Worm (Caenorhabditis elegans) whole organism, late embryonic: ENCODE results near the gene ddx-23.

ENCODE experiments used
- F13H6.1 ChIP-seq: sonication (generic microtip); optimal IDR thresholded peaks from 2 replicates; lab custom pipeline; 2016; ENCODE audit warnings: missing genetic modification characterization, missing compliant biosample characterization
- K09A11.1 ChIP-seq: sonication (generic microtip); optimal IDR thresholded peaks from 2 replicates; lab custom pipeline; 2017; ENCODE audit warnings: antibody characterized with exemption, mild to moderate bottlenecking, missing genetic modification characterization, missing compliant biosample characterization; ENCODE audit not compliant: insufficient read depth
- T23F11.4 ChIP-seq: fragments of 200-800 bp; sonication (Bioruptor generic); optimal IDR thresholded peaks from 2 replicates; lab custom pipeline; 2018; ENCODE audit warnings: mild to moderate bottlenecking, missing genetic modification characterization, missing compliant biosample characterization
- ahr-1 ChIP-seq: sonication (generic microtip); optimal IDR thresholded peaks from 2 replicates; lab custom pipeline; 2016; ENCODE audit warnings: missing genetic modification characterization, missing compliant biosample characterization
- ama-1 ChIP-seq: fragments of 150-350 bp; optimal IDR thresholded peaks from 2 replicates; lab custom pipeline; 2014
- ceh-14 ChIP-seq: sonication (generic microtip); optimal IDR thresholded peaks from 2 replicates; lab custom pipeline; 2016; ENCODE audit warnings: missing genotype, missing genetic modification characterization, missing compliant biosample characterization
- ceh-18 ChIP-seq: sonication (generic microtip); optimal IDR thresholded peaks from 2 replicates; lab custom pipeline; 2016; ENCODE audit warnings: missing genetic modification characterization, missing compliant biosample characterization
- ceh-30 ChIP-seq: fragments of 150-350 bp; optimal IDR thresholded peaks from 2 replicates; lab custom pipeline; 2014; ENCODE audit warnings: missing biosample characterization, missing genetic modification characterization
- ceh-31 ChIP-seq: sonication (generic microtip); optimal IDR thresholded peaks from 2 replicates; lab custom pipeline; 2016; ENCODE audit warnings: missing genetic modification characterization, missing compliant biosample characterization
- ceh-45 ChIP-seq: fragments of 200-800 bp; sonication (Bioruptor generic); IDR thresholded peaks from 2 replicates; pipeline ENCODE4 v1.3.6; 2022; ENCODE audit warnings: missing genetic modification reagents, missing genetic modification characterization, missing compliant biosample characterization
- ceh-6 ChIP-seq: fragments of 200-800 bp; sonication (Bioruptor generic); optimal IDR thresholded peaks from 2 replicates; lab custom pipeline; 2018; ENCODE audit warnings: mild to moderate bottlenecking, missing genetic modification characterization, missing compliant biosample characterization
- elt-4 ChIP-seq: sonication (generic microtip); optimal IDR thresholded peaks from 2 replicates; lab custom pipeline; 2016; ENCODE audit warnings: missing genetic modification characterization, missing compliant biosample characterization
- ets-4 ChIP-seq: sonication (generic microtip); optimal IDR thresholded peaks from 2 replicates; lab custom pipeline; 2016; ENCODE audit warnings: missing genetic modification characterization, missing compliant biosample characterization
- fax-1 ChIP-seq: sonication (generic microtip); optimal IDR thresholded peaks from 2 replicates; lab custom pipeline; 2016; ENCODE audit warnings: missing genotype, missing genetic modification characterization, missing compliant biosample characterization
- fkh-6 ChIP-seq: sonication (generic microtip); optimal IDR thresholded peaks from 2 replicates; lab custom pipeline; 2016; ENCODE audit warnings: missing genetic modification characterization, missing compliant biosample characterization
- hlh-13 ChIP-seq: fragments of 200-800 bp; sonication (Bioruptor generic); optimal IDR thresholded peaks from 2 replicates; lab custom pipeline; 2018; ENCODE audit warnings: mild to moderate bottlenecking, missing genetic modification characterization, missing compliant biosample characterization
- hlh-15 ChIP-seq: sonication (generic microtip); optimal IDR thresholded peaks from 2 replicates; lab custom pipeline; 2016; ENCODE audit warnings: missing genetic modification characterization, missing compliant biosample characterization
- hlh-30 ChIP-seq: sonication (generic microtip); optimal IDR thresholded peaks from 2 replicates; lab custom pipeline; 2017; ENCODE audit warnings: antibody characterized with exemption, missing genetic modification characterization, missing compliant biosample characterization; ENCODE audit not compliant: insufficient read depth
- hlh-8 ChIP-seq: sonication (generic microtip); optimal IDR thresholded peaks from 2 replicates; lab custom pipeline; 2016; ENCODE audit warnings: missing genotype, missing genetic modification characterization, missing compliant biosample characterization
- mec-3 ChIP-seq: sonication (generic microtip); optimal IDR thresholded peaks from 2 replicates; lab custom pipeline; 2016; ENCODE audit warnings: borderline replicate concordance, missing genetic modification characterization, missing compliant biosample characterization
- nfya-1 ChIP-seq: sonication (generic microtip); optimal IDR thresholded peaks from 2 replicates; lab custom pipeline; 2017; ENCODE audit warnings: missing genetic modification characterization, mild to moderate bottlenecking, missing compliant biosample characterization, antibody characterized with exemption, moderate library complexity
- odd-2 ChIP-seq: sonication (generic microtip); optimal IDR thresholded peaks from 2 replicates; lab custom pipeline; 2017; ENCODE audit warnings: antibody characterized with exemption, mild to moderate bottlenecking, missing genetic modification characterization, missing compliant biosample characterization
- pha-2 ChIP-seq: sonication (generic microtip); optimal IDR thresholded peaks from 2 replicates; lab custom pipeline; 2017; ENCODE audit warnings: mild to moderate bottlenecking, missing genetic modification characterization, missing compliant biosample characterization
- ref-2 ChIP-seq: sonication (generic microtip); optimal IDR thresholded peaks from 2 replicates; lab custom pipeline; 2016; ENCODE audit warnings: missing genetic modification characterization, missing compliant biosample characterization
- sdc-2 ChIP-seq: sonication (generic microtip); optimal IDR thresholded peaks from 2 replicates; lab custom pipeline; 2016; ENCODE audit warnings: missing genotype, missing genetic modification characterization, missing compliant biosample characterization
- sox-4 ChIP-seq: sonication (generic microtip); optimal IDR thresholded peaks from 2 replicates; lab custom pipeline; 2017; ENCODE audit warnings: mild to moderate bottlenecking, missing genetic modification characterization, inconsistent platforms, missing compliant biosample characterization
- tbx-2 ChIP-seq: sonication (generic microtip); optimal IDR thresholded peaks from 2 replicates; lab custom pipeline; 2016; ENCODE audit warnings: missing genetic modification characterization, missing compliant biosample characterization
- unc-3 ChIP-seq, 2 experiments: fragments of 200-800 bp in 1 of 2; sonication (Bioruptor generic) in 1 of 2; sonication (generic microtip) in 1 of 2; conservative IDR thresholded peaks in 1 of 2; optimal IDR thresholded peaks in 1 of 2; 2 replicates each; pipeline versions ENCODE4 v1.3.6 to Lab custom; 2016 to 2022; ENCODE audit warnings: missing compliant biosample characterization in 2 of 2, missing genetic modification characterization in 2 of 2, missing genetic modification reagents in 1 of 2
- unc-42 ChIP-seq: sonication (generic microtip); optimal IDR thresholded peaks from 2 replicates; lab custom pipeline; 2016; ENCODE audit warnings: missing genotype, missing genetic modification characterization, missing compliant biosample characterization
- unc-55 ChIP-seq: sonication (generic microtip); optimal IDR thresholded peaks from 2 replicates; lab custom pipeline; 2017; ENCODE audit warnings: missing biosample characterization, missing genetic modification reagents, missing genetic modification characterization
- zip-5 ChIP-seq: sonication (generic microtip); optimal IDR thresholded peaks from 2 replicates; lab custom pipeline; 2016; ENCODE audit warnings: missing genetic modification characterization, missing compliant biosample characterization

Gene ddx-23

DNA sequence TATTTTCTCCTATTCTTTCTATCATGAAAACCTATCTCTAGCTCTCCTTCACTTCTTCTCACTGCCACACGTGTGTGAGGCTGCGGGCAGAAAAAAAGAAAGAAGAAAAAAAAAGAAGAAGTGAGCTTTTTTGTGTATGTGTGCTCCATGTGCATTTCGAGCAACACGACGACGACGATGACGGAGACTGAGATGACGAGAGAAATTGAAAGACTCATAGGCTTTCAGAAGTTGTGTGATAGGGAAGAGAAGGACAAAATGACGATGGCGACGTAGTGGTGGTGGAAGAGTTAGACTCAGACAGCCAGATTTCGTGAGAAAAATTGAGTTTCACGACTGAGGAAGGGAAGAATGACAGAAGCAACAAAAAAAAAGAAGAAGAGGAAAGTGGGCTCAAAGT is 7.6 kb downstream of the ddx-23 start:
- TF ChIP-seq ceh-18, result peak; percentile 20
- TF ChIP-seq fax-1 (tag; lab: Kevin White, UChicago), result no peak
- no peak for TF ChIP-seq pha-2 (tag; lab: Kevin White, UChicago)
- TF ChIP-seq ceh-30 (tag; lab: Kevin White, UChicago), result no peak
- TF ChIP-seq unc-55 (GFP tag; lab: Kevin White, UChicago), result peak; percentile 21
- TF ChIP-seq unc-42 (tag; lab: Kevin White, UChicago), result peak; percentile 83
- TF ChIP-seq ama-1 (lab: Kevin White, UChicago), result no peak
- no peak for TF ChIP-seq hlh-15 (tag; lab: Kevin White, UChicago)
- peak; percentile 38 for TF ChIP-seq nfya-1 (tag; lab: Kevin White, UChicago)
- TF ChIP-seq tbx-2 (tag; lab: Kevin White, UChicago), result peak; percentile 29
- TF ChIP-seq ceh-31, result peak; percentile 58
- TF ChIP-seq ref-2 (tag; lab: Kevin White, UChicago), result no peak
- no peak for TF ChIP-seq hlh-13
- peak; percentile 4 for TF ChIP-seq ceh-14 (tag; lab: Kevin White, UChicago)
- TF ChIP-seq ceh-6 (GFP tag; lab: Kevin White, UChicago), result no peak
- TF ChIP-seq zip-5 (tag; lab: Kevin White, UChicago), result no peak

DNA sequence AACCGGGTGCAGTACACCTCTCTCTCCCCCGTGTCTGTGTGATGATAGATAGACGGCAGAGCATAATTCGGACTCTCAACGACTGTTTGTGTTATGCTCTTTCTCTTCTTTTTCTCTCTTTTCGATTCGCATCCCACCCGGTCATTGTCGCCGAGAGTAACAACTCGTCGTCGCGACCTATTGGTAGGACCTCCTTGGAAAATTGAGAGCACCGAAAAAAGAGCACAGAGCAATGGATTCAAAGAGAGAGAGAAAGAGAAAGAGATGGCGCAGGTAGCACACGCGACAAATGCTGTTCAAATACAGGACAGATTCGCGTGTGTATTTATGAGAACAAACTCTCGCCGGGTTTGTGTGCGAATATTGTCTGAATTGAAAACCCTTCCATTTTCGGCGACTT is 9.4 kb downstream of the ddx-23 start:
- TF ChIP-seq ref-2 (tag; lab: Kevin White, UChicago) (peak; percentile 11), ceh-18 (peak; percentile 17), ets-4 (tag; lab: Kevin White, UChicago) (peak; percentile 56), mec-3 (tag; lab: Kevin White, UChicago) (no peak), ceh-45 (no peak), tbx-2 (tag; lab: Kevin White, UChicago) (peak; percentile 16), K09A11.1 (no peak), fax-1 (tag; lab: Kevin White, UChicago) (no peak)

DNA sequence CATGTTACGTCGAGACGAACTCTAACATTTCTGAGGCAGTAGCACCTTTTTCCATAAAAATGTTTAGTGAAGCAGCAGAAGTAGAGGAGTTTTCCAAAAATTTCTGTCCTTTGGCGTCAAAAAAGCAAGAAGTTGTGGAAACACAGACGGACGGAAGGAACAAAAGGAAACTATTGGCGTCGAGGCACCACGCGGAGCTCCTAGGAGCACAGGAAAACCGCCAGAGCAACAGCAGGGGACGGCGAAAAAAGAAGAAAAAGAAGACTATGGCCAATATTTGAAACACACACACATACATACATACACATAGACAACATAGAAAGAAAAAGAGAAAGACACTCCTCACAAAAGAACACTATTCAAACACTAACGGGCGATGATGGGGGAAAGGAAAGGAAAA is 10.1 kb downstream of the ddx-23 start:
- TF ChIP-seq F13H6.1 (tag; lab: Kevin White, UChicago) (no peak), ceh-18 (no peak), ceh-31 (peak; percentile 27), ets-4 (tag; lab: Kevin White, UChicago) (peak; percentile 53), ceh-45 (0 out of 2 replicates have a peak, but pooled peaks have one; percentile 39), elt-4 (tag; lab: Kevin White, UChicago) (no peak), sdc-2 (tag; lab: Kevin White, UChicago) (no peak), unc-3 (GFP tag; conservative IDR thresholded peaks at IDR 0.05; lab: Robert Waterston, UW) (no peak), unc-3 (tag; optimal IDR thresholded peaks at IDR 0.05; lab: Kevin White, UChicago) (no peak), ahr-1 (tag; lab: Kevin White, UChicago) (no peak), odd-2 (tag; lab: Kevin White, UChicago) (no peak), hlh-8 (tag; lab: Kevin White, UChicago) (no peak), ref-2 (tag; lab: Kevin White, UChicago) (no peak), ama-1 (lab: Kevin White, UChicago) (no peak)
- TF ChIP-seq, all 69 proteins: peak for 3

DNA sequence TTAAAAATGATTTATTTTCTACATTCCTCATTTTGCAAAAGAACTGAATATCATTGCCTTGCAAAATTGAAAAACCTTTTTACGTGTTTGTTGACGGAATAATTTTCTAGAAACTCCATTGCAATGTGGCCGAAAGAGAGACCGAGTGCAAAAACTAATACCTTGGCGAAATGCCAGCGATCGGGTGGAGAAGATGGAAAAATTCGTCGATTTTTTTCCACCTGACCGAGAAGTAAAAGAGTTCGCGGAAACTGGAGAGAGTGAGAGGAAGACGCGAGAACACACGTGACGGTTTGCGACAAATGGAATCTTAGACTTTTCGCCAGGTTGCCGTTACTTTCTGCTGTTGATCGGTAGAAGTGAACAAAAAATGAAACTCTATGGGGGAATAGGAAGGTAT is 11.4 kb downstream of the ddx-23 start:
- no peak for TF ChIP-seq ceh-30 (tag; lab: Kevin White, UChicago)
- TF ChIP-seq sox-4 (tag; lab: Kevin White, UChicago), result no peak
- TF ChIP-seq ceh-45, result no peak
- no peak for TF ChIP-seq hlh-8 (tag; lab: Kevin White, UChicago)
- TF ChIP-seq hlh-30, result peak; percentile 51

DNA sequence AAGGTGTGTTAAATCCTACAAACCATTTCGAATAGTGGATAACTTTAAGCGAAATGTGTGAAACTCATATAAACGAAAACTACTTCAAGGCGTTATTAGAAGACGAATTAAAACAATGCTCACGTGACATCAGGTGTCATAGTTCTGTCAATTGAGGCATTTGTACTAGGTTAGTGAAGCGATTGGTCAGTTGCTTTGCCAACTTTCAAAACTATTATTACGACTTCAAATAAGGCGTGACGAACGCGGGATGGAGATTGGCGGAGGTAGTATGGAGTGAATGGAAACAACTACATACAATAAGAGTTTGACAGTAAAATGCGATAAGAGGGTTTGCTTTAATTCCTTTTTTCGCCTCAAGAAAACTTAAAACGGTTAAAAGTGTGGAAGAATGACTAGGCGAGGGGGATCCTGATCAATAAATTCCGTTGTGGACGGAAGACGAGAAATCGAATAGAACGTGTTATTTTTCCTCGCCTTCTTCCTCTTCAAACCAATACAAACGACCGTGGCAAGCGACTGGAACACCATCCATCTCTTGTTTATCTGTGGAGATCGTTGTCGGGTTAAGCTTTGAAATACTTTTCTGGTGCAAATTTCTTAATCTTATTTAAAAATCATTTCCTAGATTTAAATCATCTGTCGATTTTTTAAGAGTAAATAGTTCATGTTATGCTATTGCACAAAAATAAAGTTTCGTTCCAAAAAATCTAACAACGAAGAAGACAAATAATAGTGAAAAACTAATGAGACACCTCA is 12.1 kb downstream of the ddx-23 start:
- TF ChIP-seq pha-2 (tag; lab: Kevin White, UChicago) (no peak), nfya-1 (tag; lab: Kevin White, UChicago) (no peak), hlh-8 (tag; lab: Kevin White, UChicago) (no peak), T23F11.4 (GFP tag; lab: Kevin White, UChicago) (no peak), ceh-6 (GFP tag; lab: Kevin White, UChicago) (no peak), fkh-6 (tag; lab: Kevin White, UChicago) (no peak)
